Worm (Caenorhabditis elegans): Measurements from ENCODE around the gene F55C12.6.

- TF ChIP-seq ceh-9 (tag; optimal IDR thresholded peaks at IDR 0.05): no peak
- TF ChIP-seq pag-3 (tag; optimal IDR thresholded peaks at IDR 0.05; ENCODE audit: borderline replicate concordance): no peak
- no peak for TF ChIP-seq ahr-1 (tag; optimal IDR thresholded peaks at IDR 0.05)
- TF ChIP-seq ceh-24 (tag; optimal IDR thresholded peaks at IDR 0.05): no peak
- TF ChIP-seq odd-2 (tag; optimal IDR thresholded peaks at IDR 0.05): no peak
- no peak for TF ChIP-seq pha-4 (tag; optimal IDR thresholded peaks at IDR 0.05)
- no peak for TF ChIP-seq ceh-45 (GFP tag; IDR thresholded peaks at IDR 0.05)
- TF ChIP-seq ceh-6 (GFP tag; optimal IDR thresholded peaks at IDR 0.05): no peak
- TF ChIP-seq elt-2 (tag; optimal IDR thresholded peaks at IDR 0.05): no peak
- TF ChIP-seq ama-1 (optimal IDR thresholded peaks at IDR 0.05): no peak
Observed at ce11 chrII:5907482-5907881, 31.5 kb upstream of the F55C12.6 start, which contains the start of gene vps-35.

Data from whole organism, late embryonic.